Fruit fly (Drosophila melanogaster) whole organism, embryonic: ENCODE results near the gene AP-1mu.

Experiments
- Atf-2 ChIP-seq: fragments of 200-800 bp; sonication (Bioruptor generic); optimal IDR thresholded peaks from 2 replicates; lab custom pipeline; 2016; ENCODE audit warnings: missing biosample characterization, missing genetic modification characterization
- Bdp1 ChIP-seq: fragments of 200-800 bp; sonication (Bioruptor generic); optimal IDR thresholded peaks from 3 replicates; lab custom pipeline; 2016; ENCODE audit warnings: missing biosample characterization, missing genetic modification characterization
- CG10431 ChIP-seq: fragments of 200-800 bp; sonication (Bioruptor generic); optimal IDR thresholded peaks from 3 replicates; lab custom pipeline; 2018; ENCODE audit warnings: missing biosample characterization, mild to moderate bottlenecking, missing genetic modification characterization
- CG11398 ChIP-seq: fragments of 200-800 bp; sonication (Bioruptor generic); optimal IDR thresholded peaks from 2 replicates; lab custom pipeline; 2016; ENCODE audit warnings: missing biosample characterization, missing genetic modification characterization
- CG12104 ChIP-seq: fragments of 200-800 bp; sonication (Bioruptor generic); optimal IDR thresholded peaks from 3 replicates; lab custom pipeline; 2016; ENCODE audit warnings: missing biosample characterization, missing genetic modification characterization
- CG12155 ChIP-seq: fragments of 200-800 bp; sonication (Bioruptor generic); optimal IDR thresholded peaks from 3 replicates; lab custom pipeline; 2016; ENCODE audit warnings: missing biosample characterization, missing genetic modification characterization
- CG13287 ChIP-seq: fragments of 200-800 bp; sonication (Bioruptor generic); IDR thresholded peaks from 2 replicates; pipeline ENCODE4 v1.3.6; 2022; ENCODE audit warnings: missing biosample characterization, missing genetic modification characterization; ENCODE audit not compliant: partially characterized antibody
- CG13624 ChIP-seq: fragments of 200-800 bp; sonication (Bioruptor generic); optimal IDR thresholded peaks from 2 replicates; lab custom pipeline; 2016; ENCODE audit warnings: missing biosample characterization, missing genetic modification characterization
- CG15514 ChIP-seq: fragments of 200-800 bp; sonication (Bioruptor generic); optimal IDR thresholded peaks from 3 replicates; lab custom pipeline; 2017; ENCODE audit warnings: missing biosample characterization, missing genetic modification characterization, mild to moderate bottlenecking, moderate library complexity, missing genetic modification reagents
- CG1647 ChIP-seq: fragments of 200-800 bp; sonication (Bioruptor generic); optimal IDR thresholded peaks from 3 replicates; lab custom pipeline; 2016; ENCODE audit warnings: missing biosample characterization, missing genetic modification characterization
- CG16863 ChIP-seq: fragments of 200-800 bp; sonication (Bioruptor generic); optimal IDR thresholded peaks from 3 replicates; lab custom pipeline; 2016; ENCODE audit warnings: missing biosample characterization, missing genetic modification characterization
- CG17328 ChIP-seq: fragments of 200-800 bp; sonication (Bioruptor generic); IDR thresholded peaks from 2 replicates; pipeline ENCODE4 v1.3.6; 2022; ENCODE audit warnings: missing biosample characterization, missing genetic modification characterization
- CG17612 ChIP-seq: fragments of 200-800 bp; sonication (Bioruptor generic); IDR thresholded peaks from 2 replicates; pipeline ENCODE4 v1.3.6; 2022; ENCODE audit warnings: missing biosample characterization, missing genetic modification characterization
- CG3065 ChIP-seq: fragments of 200-800 bp; sonication (Bioruptor generic); optimal IDR thresholded peaks from 2 replicates; lab custom pipeline; 2016; ENCODE audit warnings: missing biosample characterization, missing genetic modification characterization
- CG31441 ChIP-seq: fragments of 200-800 bp; sonication (Bioruptor generic); IDR thresholded peaks from 2 replicates; pipeline ENCODE4 v1.3.6; 2022; ENCODE audit warnings: missing biosample characterization, missing genetic modification characterization
- CG6654 ChIP-seq: fragments of 200-800 bp; sonication (Bioruptor generic); optimal IDR thresholded peaks from 2 replicates; lab custom pipeline; 2017; ENCODE audit warnings: missing biosample characterization, mild to moderate bottlenecking, missing genetic modification characterization
- CG7839 ChIP-seq: fragments of 200-800 bp; sonication (Bioruptor generic); optimal IDR thresholded peaks from 3 replicates; lab custom pipeline; 2018; ENCODE audit warnings: missing biosample characterization, mild to moderate bottlenecking, missing genetic modification characterization, moderate library complexity
- CG8281 ChIP-seq: fragments of 200-800 bp; sonication (Bioruptor generic); optimal IDR thresholded peaks from 2 replicates; lab custom pipeline; 2018; ENCODE audit warnings: missing biosample characterization, mild to moderate bottlenecking, missing genetic modification characterization, moderate library complexity
- CG8944 ChIP-seq: fragments of 200-800 bp; sonication (Bioruptor generic); optimal IDR thresholded peaks from 3 replicates; lab custom pipeline; 2016; ENCODE audit warnings: missing biosample characterization, missing genetic modification characterization
- CG9609 ChIP-seq: fragments of 200-800 bp; sonication (Bioruptor generic); optimal IDR thresholded peaks from 3 replicates; lab custom pipeline; 2016; ENCODE audit warnings: missing biosample characterization, missing genetic modification characterization
- CG9817 ChIP-seq: fragments of 200-800 bp; sonication (Bioruptor generic); optimal IDR thresholded peaks from 2 replicates; lab custom pipeline; 2018; ENCODE audit warnings: missing biosample characterization, mild to moderate bottlenecking, missing genetic modification characterization, moderate library complexity
- Dip2 ChIP-seq: fragments of 200-800 bp; sonication (Bioruptor generic); IDR thresholded peaks from 2 replicates; pipeline ENCODE4 v1.3.6; 2022; ENCODE audit warnings: missing biosample characterization, missing genetic modification characterization
- Drgx ChIP-seq: fragments of 200-800 bp; sonication (Bioruptor generic); IDR thresholded peaks from 2 replicates; pipeline ENCODE4 v1.3.6; 2022; ENCODE audit warnings: missing biosample characterization, missing genetic modification characterization
- E2f2 ChIP-seq: fragments of 200-800 bp; sonication (Bioruptor generic); IDR thresholded peaks from 2 replicates; pipeline ENCODE4 v1.3.6; 2022; ENCODE audit warnings: missing biosample characterization, missing genetic modification characterization
- Ets65A ChIP-seq: fragments of 200-800 bp; sonication (Bioruptor generic); peaks from one replicate; lab custom pipeline; 2016; ENCODE audit warnings: missing biosample characterization, missing genetic modification characterization
- HmgZ ChIP-seq: fragments of 200-800 bp; sonication (Bioruptor generic); optimal IDR thresholded peaks from 2 replicates; lab custom pipeline; 2018; ENCODE audit warnings: missing biosample characterization, mild to moderate bottlenecking, missing genetic modification characterization
- Hr51 ChIP-seq, 2 experiments: fragments of 200-800 bp; sonication (Bioruptor generic); optimal IDR thresholded peaks; 2 replicates in 1 of 2; 3 replicates in 1 of 2; lab custom pipeline; 2016 to 2018; ENCODE audit warnings: missing biosample characterization in 2 of 2, missing genetic modification characterization in 2 of 2, mild to moderate bottlenecking in 1 of 2, moderate library complexity in 1 of 2
- Mad ChIP-seq: fragments of 200-800 bp; sonication (Bioruptor generic); optimal IDR thresholded peaks from 2 replicates; lab custom pipeline; 2016; ENCODE audit warnings: missing biosample characterization, missing genetic modification characterization
- Mrtf ChIP-seq: fragments of 200-800 bp; sonication (Bioruptor generic); IDR thresholded peaks from 3 replicates; pipeline ENCODE4 v1.3.6; 2022; ENCODE audit warnings: missing biosample characterization, missing genetic modification characterization
- NFAT ChIP-seq: fragments of 200-800 bp; sonication (Bioruptor generic); IDR thresholded peaks from 2 replicates; pipeline ENCODE4 v1.3.6; 2022; ENCODE audit warnings: missing biosample characterization, missing genetic modification characterization
- Neu2 ChIP-seq: fragments of 200-800 bp; sonication (Bioruptor generic); optimal IDR thresholded peaks from 3 replicates; lab custom pipeline; 2016; ENCODE audit warnings: missing biosample characterization, missing genetic modification characterization, borderline replicate concordance
- Nf-YA ChIP-seq: fragments of 200-800 bp; sonication (Bioruptor generic); IDR thresholded peaks from 2 replicates; pipeline ENCODE4 v1.3.6; 2022; ENCODE audit warnings: missing biosample characterization, missing genetic modification characterization
- Spps ChIP-seq: fragments of 200-800 bp; sonication (Bioruptor generic); optimal IDR thresholded peaks from 2 replicates; lab custom pipeline; 2018; ENCODE audit warnings: missing biosample characterization, mild to moderate bottlenecking, missing genetic modification characterization
- Vsx1 ChIP-seq: fragments of 200-800 bp; sonication (Bioruptor generic); optimal IDR thresholded peaks from 2 replicates; lab custom pipeline; 2017; ENCODE audit warnings: missing biosample characterization, mild to moderate bottlenecking, missing genetic modification characterization, missing genetic modification reagents
- amos ChIP-seq: fragments of 200-800 bp; sonication (Bioruptor generic); IDR thresholded peaks from 2 replicates; pipeline ENCODE4 v1.3.6; 2022; ENCODE audit warnings: missing biosample characterization, missing genetic modification characterization; ENCODE audit not compliant: partially characterized antibody
- bsh ChIP-seq, 2 experiments: fragments of 200-800 bp; sonication (Bioruptor generic); optimal IDR thresholded peaks; 2 replicates each; lab custom pipeline; 2017 to 2018; ENCODE audit warnings: mild to moderate bottlenecking in 2 of 2, missing biosample characterization in 2 of 2, missing genetic modification characterization in 2 of 2, moderate library complexity in 1 of 2
- chm ChIP-seq: fragments of 200-800 bp; sonication (Bioruptor generic); IDR thresholded peaks from 2 replicates; pipeline ENCODE4 v1.3.6; 2022; ENCODE audit warnings: missing biosample characterization, missing genetic modification characterization
- crol ChIP-seq: fragments of 200-800 bp; sonication (Bioruptor generic); IDR thresholded peaks from 2 replicates; pipeline ENCODE4 v1.3.6; 2022; ENCODE audit warnings: missing biosample characterization, missing genetic modification characterization
- crp ChIP-seq, 2 experiments: fragments of 200-800 bp; sonication (Bioruptor generic); optimal IDR thresholded peaks; 2 replicates in 1 of 2; 3 replicates in 1 of 2; lab custom pipeline; 2017; ENCODE audit warnings: missing biosample characterization in 2 of 2, missing genetic modification characterization in 2 of 2, mild to moderate bottlenecking in 1 of 2, moderate library complexity in 1 of 2
- eve ChIP-seq, 2 experiments: fragments of >200 bp; optimal IDR thresholded peaks; 2 replicates each; lab custom pipeline; 2017; ENCODE audit warnings: missing biosample characterization in 2 of 2, missing genetic modification characterization in 2 of 2
- lmd ChIP-seq: fragments of 200-800 bp; sonication (Bioruptor generic); IDR thresholded peaks from 2 replicates; pipeline ENCODE4 v1.3.6; 2022; ENCODE audit warnings: missing biosample characterization, missing genetic modification characterization
- pan ChIP-seq, 4 experiments: fragments of >200 bp in 3 of 4; fragments of 200-800 bp in 1 of 4; sonication (Bioruptor generic) in 1 of 4; optimal IDR thresholded peaks in 3 of 4; IDR thresholded peaks in 1 of 4; 2 replicates each; pipeline versions ENCODE4 v1.3.6 to Lab custom; 2017 to 2022; ENCODE audit warnings: missing biosample characterization in 2 of 4, missing genetic modification characterization in 2 of 4, mixed read lengths in 1 of 4
- pfk ChIP-seq: fragments of 200-800 bp; sonication (Bioruptor generic); optimal IDR thresholded peaks from 2 replicates; lab custom pipeline; 2018; ENCODE audit warnings: missing biosample characterization, mild to moderate bottlenecking, missing genetic modification characterization, moderate library complexity
- prd ChIP-seq, 3 experiments: fragments of >200 bp in 2 of 3; fragments of 200-800 bp in 1 of 3; sonication (Bioruptor generic) in 1 of 3; optimal IDR thresholded peaks in 2 of 3; IDR thresholded peaks in 1 of 3; 2 replicates in 2 of 3; 3 replicates in 1 of 3; pipeline versions ENCODE4 v1.3.6 to Lab custom; 2017 to 2022; ENCODE audit warnings: missing biosample characterization in 1 of 3, missing genetic modification characterization in 1 of 3
- salm ChIP-seq: fragments of 200-800 bp; sonication (Bioruptor generic); optimal IDR thresholded peaks from 2 replicates; lab custom pipeline; 2018; ENCODE audit warnings: missing biosample characterization, mild to moderate bottlenecking, missing genetic modification characterization
- sob ChIP-seq: fragments of 200-800 bp; sonication (Bioruptor generic); IDR thresholded peaks from 2 replicates; pipeline ENCODE4 v1.3.6; 2022; ENCODE audit warnings: missing biosample characterization, missing genetic modification characterization
- trem ChIP-seq: fragments of 200-800 bp; optimal IDR thresholded peaks from 3 replicates; lab custom pipeline; 2019; ENCODE audit warnings: missing biosample characterization, mild to moderate bottlenecking, missing genetic modification characterization, moderate library complexity
- vnd ChIP-seq: fragments of 200-800 bp; sonication (Bioruptor generic); IDR thresholded peaks from 3 replicates; pipeline ENCODE4 v1.3.6; 2022; ENCODE audit warnings: missing biosample characterization, missing genetic modification characterization; ENCODE audit not compliant: partially characterized antibody

Gene AP-1mu

DNA sequence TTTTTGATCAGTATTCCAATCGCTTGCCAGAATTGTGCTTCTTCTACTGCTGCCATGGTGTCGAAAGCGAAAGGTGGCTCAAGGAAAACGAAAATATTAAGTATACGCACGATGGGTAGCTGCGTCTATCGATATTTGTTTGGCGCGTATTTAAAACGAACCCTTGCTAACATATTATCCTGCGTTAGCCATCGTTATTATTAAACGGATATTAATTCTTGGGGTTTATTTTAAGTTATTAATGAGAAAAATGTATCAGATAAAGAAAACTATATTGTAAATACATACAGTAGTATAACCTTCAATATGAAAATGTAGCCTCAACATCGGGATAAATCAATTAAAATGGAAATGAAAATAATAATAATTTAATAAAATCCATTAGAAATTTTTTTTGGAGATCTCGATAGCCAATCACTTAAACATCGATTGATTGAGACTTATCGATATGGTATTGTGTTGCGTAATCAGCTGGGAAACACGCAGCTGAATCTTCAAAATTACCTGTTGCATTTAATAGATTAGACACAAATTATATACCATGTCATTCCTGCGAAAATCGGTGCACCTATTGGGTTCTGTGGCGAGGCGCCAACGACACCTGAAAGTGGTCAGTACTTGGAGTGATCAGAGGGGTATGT, 3.9 kb downstream of the AP-1mu start, which contains the start of the genes CG9386 and BckdhA (continued):
- TF ChIP-seq Bdp1 (peak; percentile 23), crp (GFP tag; optimal IDR thresholded peaks at IDR 0.05; lab: Kevin White, UChicago) (peak in 1 of 2 experiments; percentile 76), Dip2 (no peak), pan (optimal IDR thresholded peaks at IDR 0.05; lab: Kevin White, UChicago) (no peak), pan (GFP tag; optimal IDR thresholded peaks at IDR 0.05 in 1 of 2, IDR thresholded peaks at IDR 0.05 in 1 of 2) (peak in 1 of 2 experiments; percentile 55), Spps (tag; lab: Kevin White, UChicago) (no peak), eve (GFP tag; optimal IDR thresholded peaks at IDR 0.05; lab: Kevin White, UChicago) (no peak), CG12104 (GFP tag; lab: Kevin White, UChicago) (peak; percentile 53), CG13624 (GFP tag; lab: Kevin White, UChicago) (peak; percentile 68), Drgx (GFP tag; lab: Robert Waterston, UW) (no peak), CG31441 (peak; percentile 52; the same call in 1 of the 2 replicates), CG16863 (GFP tag; lab: Kevin White, UChicago) (peak; percentile 5), sob (GFP tag; lab: Robert Waterston, UW) (peak; percentile 59; the same call in 1 of the 2 replicates), CG8281 (tag; lab: Kevin White, UChicago) (no peak), CG3065 (GFP tag; lab: Kevin White, UChicago) (no peak), CG17612 (GFP tag; lab: Robert Waterston, UW) (no peak), lmd (GFP tag; lab: Robert Waterston, UW) (peak; percentile 48; the same call in 1 of the 2 replicates), pfk (GFP tag; lab: Kevin White, UChicago) (no peak), CG11398 (GFP tag; lab: Kevin White, UChicago) (no peak), salm (tag; lab: Kevin White, UChicago) (no peak), CG9817 (tag; lab: Kevin White, UChicago) (peak; percentile 63), Ets65A (peak; percentile 95), E2f2 (GFP tag; lab: Robert Waterston, UW) (peak; percentile 83), chm (GFP tag; lab: Robert Waterston, UW) (no peak), CG1647 (GFP tag; lab: Kevin White, UChicago) (peak; percentile 55), CG13287 (peak; percentile 77), Mrtf (GFP tag; lab: Robert Waterston, UW) (no peak), Neu2 (no peak), crol (GFP tag; lab: Robert Waterston, UW) (no peak), CG7839 (tag; lab: Kevin White, UChicago) (peak; percentile 59), CG6654 (GFP tag; lab: Kevin White, UChicago) (no peak), vnd (GFP tag; lab: Robert Waterston, UW) (peak; percentile 64), trem (tag; lab: Kevin White, UChicago) (peak; percentile 52), CG15514 (GFP tag; lab: Kevin White, UChicago) (peak; percentile 50), CG8944 (GFP tag; lab: Kevin White, UChicago) (peak; percentile 55), CG10431 (no peak), CG12155 (GFP tag; lab: Kevin White, UChicago) (peak; percentile 50), HmgZ (tag; lab: Kevin White, UChicago) (peak; percentile 21), Hr51 (GFP tag; optimal IDR thresholded peaks at IDR 0.05; lab: Kevin White, UChicago) (peak in 1 of 2 experiments; percentile 19), CG17328 (GFP tag; lab: Robert Waterston, UW) (no peak), Mad (GFP tag; lab: Kevin White, UChicago) (peak; percentile 40), prd (optimal IDR thresholded peaks at IDR 0.05; lab: Kevin White, UChicago) (no peak), prd (GFP tag; IDR thresholded peaks at IDR 0.05; lab: Robert Waterston, UW) (peak; percentile 59; the same call in 2 of the 3 replicates), NFAT (GFP tag; lab: Robert Waterston, UW) (peak; percentile 76), amos (GFP tag; lab: Robert Waterston, UW) (peak; percentile 67; the same call in 1 of the 2 replicates), Nf-YA (GFP tag; lab: Robert Waterston, UW) (no peak), bsh (GFP tag; optimal IDR thresholded peaks at IDR 0.05; lab: Kevin White, UChicago) (peak in 1 of 2 experiments; percentile 15), Vsx1 (no peak), CG9609 (GFP tag; lab: Kevin White, UChicago) (peak; percentile 65), Atf-2 (GFP tag; lab: Kevin White, UChicago) (peak; percentile 13)
